Worm (Caenorhabditis elegans) whole organism, L4/young adult: ENCODE data around the gene odd-2.

Source experiments
- W03F9.2 ChIP-seq: fragments of 150-350 bp; optimal IDR thresholded peaks from 2 replicates; lab custom pipeline; 2014; ENCODE audit warnings: missing biosample characterization, missing genetic modification characterization
- dao-5 ChIP-seq: sonication (generic microtip); optimal IDR thresholded peaks from 2 replicates; lab custom pipeline; 2016; ENCODE audit warnings: missing genotype, missing genetic modification characterization, moderate library complexity, missing compliant biosample characterization
- him-1 ChIP-seq: sonication (generic microtip); optimal IDR thresholded peaks from 2 replicates; lab custom pipeline; 2016; ENCODE audit warnings: missing genotype, missing genetic modification reagents, missing genetic modification characterization, missing compliant biosample characterization

DNA sequence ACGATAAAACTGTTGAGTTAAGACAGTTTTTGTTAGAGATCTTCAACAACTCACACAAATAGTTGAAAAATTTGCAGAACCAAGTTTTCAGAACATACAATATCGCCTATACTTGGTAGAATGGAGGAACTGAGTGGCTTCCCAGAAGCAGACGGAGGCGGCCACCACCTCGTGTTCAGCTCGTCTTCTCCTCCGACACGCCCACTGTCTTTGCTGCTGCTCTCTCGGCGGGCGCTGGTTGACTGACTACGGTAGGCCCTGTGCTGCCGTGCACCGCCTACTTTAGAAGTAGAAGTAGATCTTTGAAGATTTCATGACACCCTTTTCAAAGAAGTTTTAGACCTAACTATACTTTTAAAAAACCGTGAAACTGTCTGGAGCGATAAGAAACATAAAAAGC lies 1.7 kb upstream of the odd-2 start:
- TF ChIP-seq W03F9.2 (tag; lab: Kevin White, UChicago) (no peak), dao-5 (tag; lab: Kevin White, UChicago) (no peak), him-1 (tag; lab: Kevin White, UChicago) (no peak)
